Fruit fly (Drosophila melanogaster) Kc167 (cell line): ENCODE measurements around the gene CG7548.

ENCODE experiments used
- Myc ChIP-seq: fragments of >200 bp; optimal IDR thresholded peaks from 2 replicates; lab custom pipeline; 2017; ENCODE audit warnings: missing external identifiers
- Sin3A ChIP-seq: fragments of >200 bp; optimal IDR thresholded peaks from 2 replicates; lab custom pipeline; 2018; ENCODE audit warnings: missing external identifiers
- h ChIP-seq: fragments of >200 bp; optimal IDR thresholded peaks from 3 replicates; lab custom pipeline; 2018; ENCODE audit warnings: missing external identifiers
- insv ChIP-seq: fragments of >200 bp; optimal IDR thresholded peaks from 3 replicates; lab custom pipeline; 2018; ENCODE audit warnings: missing external identifiers
- psq ChIP-seq: fragments of >200 bp; optimal IDR thresholded peaks from 2 replicates; lab custom pipeline; 2017; ENCODE audit warnings: missing external identifiers
- ttk ChIP-seq: sonication (Bioruptor generic); optimal IDR thresholded peaks from 2 replicates; lab custom pipeline; 2017; ENCODE audit warnings: missing external identifiers

Gene CG7548

dm6 chr3L:7506117-7506516, at the start of gene CG7548:
TSS of gene CG7548 (minus strand) at chr3L:7506217.
- no peak for TF ChIP-seq ttk (lab: Kevin White, UChicago)
- no peak for TF ChIP-seq Myc (lab: Kevin White, UChicago)
- TF ChIP-seq insv (lab: Kevin White, UChicago) = no peak
- TF ChIP-seq h = no peak
- no peak for TF ChIP-seq psq
- no peak for TF ChIP-seq Sin3A (lab: Kevin White, UChicago)

dm6 chr3L:7553062-7553461, 47.0 kb upstream of the CG7548 start:
- TF ChIP-seq ttk (lab: Kevin White, UChicago) = no peak
- no peak for TF ChIP-seq Myc (lab: Kevin White, UChicago)
- TF ChIP-seq insv (lab: Kevin White, UChicago) = no peak
- no peak for TF ChIP-seq Sin3A (lab: Kevin White, UChicago)
- no peak for TF ChIP-seq psq
- no peak for TF ChIP-seq h

dm6 chr3L:7552446-7552845, 46.4 kb upstream of the CG7548 start:
- no peak for TF ChIP-seq h
- no peak for TF ChIP-seq insv (lab: Kevin White, UChicago)
- no peak for TF ChIP-seq Myc (lab: Kevin White, UChicago)
- no peak for TF ChIP-seq psq
- TF ChIP-seq Sin3A (lab: Kevin White, UChicago) = no peak
- TF ChIP-seq ttk (lab: Kevin White, UChicago) = no peak

- TF ChIP-seq h = no peak
- no peak for TF ChIP-seq Myc (lab: Kevin White, UChicago)
- TF ChIP-seq ttk (lab: Kevin White, UChicago) = no peak
- no peak for TF ChIP-seq insv (lab: Kevin White, UChicago)
Measured at dm6 chr3L:7550225-7550624, 44.2 kb upstream of the CG7548 start.

- TF ChIP-seq insv (lab: Kevin White, UChicago) = no peak
- TF ChIP-seq Myc (lab: Kevin White, UChicago) = no peak
- no peak for TF ChIP-seq Sin3A (lab: Kevin White, UChicago)
- no peak for TF ChIP-seq ttk (lab: Kevin White, UChicago)
- TF ChIP-seq h = no peak
Measured at dm6 chr3L:7545562-7545961, 39.5 kb upstream of the CG7548 start.

- TF ChIP-seq Myc (lab: Kevin White, UChicago) (no peak), Sin3A (lab: Kevin White, UChicago) (no peak), h (no peak), ttk (lab: Kevin White, UChicago) (no peak), psq (no peak), insv (lab: Kevin White, UChicago) (no peak)
Measured at dm6 chr3L:7544639-7545183, 38.7 kb upstream of the CG7548 start.

- TF ChIP-seq h (no peak), psq (no peak), Myc (lab: Kevin White, UChicago) (no peak), insv (lab: Kevin White, UChicago) (no peak), Sin3A (lab: Kevin White, UChicago) (no peak), ttk (lab: Kevin White, UChicago) (no peak)
Measured at dm6 chr3L:7542357-7542756, 36.3 kb upstream of the CG7548 start, which contains the start of gene CG32376. TSS of gene CG32376 (minus strand) at chr3L:7542457.

- TF ChIP-seq insv (lab: Kevin White, UChicago) (no peak), Sin3A (lab: Kevin White, UChicago) (no peak), h (no peak), psq (no peak), ttk (lab: Kevin White, UChicago) (no peak), Myc (lab: Kevin White, UChicago) (no peak)
Measured at dm6 chr3L:7541068-7541467, 35.1 kb upstream of the CG7548 start, which contains the start of gene CG32374. TSS of gene CG32374 (minus strand) at chr3L:7541168.

- TF ChIP-seq Sin3A (lab: Kevin White, UChicago) (no peak), psq (no peak), ttk (lab: Kevin White, UChicago) (no peak), h (no peak), Myc (lab: Kevin White, UChicago) (no peak), insv (lab: Kevin White, UChicago) (no peak)
Measured at dm6 chr3L:7539736-7540135, 33.7 kb upstream of the CG7548 start, which contains the start of gene CG16998. TSS of gene CG16998 (minus strand) at chr3L:7539836.

- TF ChIP-seq h (no peak), Sin3A (lab: Kevin White, UChicago) (no peak), psq (no peak), Myc (lab: Kevin White, UChicago) (no peak), ttk (lab: Kevin White, UChicago) (no peak), insv (lab: Kevin White, UChicago) (no peak)
Measured at dm6 chr3L:7530461-7531338, 24.7 kb upstream of the CG7548 start.

- TF ChIP-seq psq = no peak
- no peak for TF ChIP-seq Sin3A (lab: Kevin White, UChicago)
- no peak for TF ChIP-seq ttk (lab: Kevin White, UChicago)
- TF ChIP-seq h = no peak
- no peak for TF ChIP-seq insv (lab: Kevin White, UChicago)
- no peak for TF ChIP-seq Myc (lab: Kevin White, UChicago)
Measured at dm6 chr3L:7529081-7530021, 23.3 kb upstream of the CG7548 start.
